Worm (Caenorhabditis elegans) whole organism, midembryonic: Measurements from ENCODE around the gene vars-1.

Source experiments
- cog-1 ChIP-seq: sonication (generic microtip); optimal IDR thresholded peaks from 2 replicates; lab custom pipeline; 2016; ENCODE audit warnings: missing genetic modification characterization, missing compliant biosample characterization
- ref-1 ChIP-seq: fragments of 200-800 bp; sonication (Bioruptor generic); conservative IDR thresholded peaks from 2 replicates; pipeline ENCODE4 v1.3.6; 2022; ENCODE audit warnings: missing genetic modification reagents, missing genetic modification characterization, missing compliant biosample characterization

- TF ChIP-seq cog-1 (no peak), ref-1 (no peak)
Measured at ce11 chrV:8054130-8054529, 22.9 kb downstream of the vars-1 start, which contains the start of gene ZC513.2.
